Worm (Caenorhabditis elegans): ENCODE results near the gene itsn-1.

Gene itsn-1

DNA sequence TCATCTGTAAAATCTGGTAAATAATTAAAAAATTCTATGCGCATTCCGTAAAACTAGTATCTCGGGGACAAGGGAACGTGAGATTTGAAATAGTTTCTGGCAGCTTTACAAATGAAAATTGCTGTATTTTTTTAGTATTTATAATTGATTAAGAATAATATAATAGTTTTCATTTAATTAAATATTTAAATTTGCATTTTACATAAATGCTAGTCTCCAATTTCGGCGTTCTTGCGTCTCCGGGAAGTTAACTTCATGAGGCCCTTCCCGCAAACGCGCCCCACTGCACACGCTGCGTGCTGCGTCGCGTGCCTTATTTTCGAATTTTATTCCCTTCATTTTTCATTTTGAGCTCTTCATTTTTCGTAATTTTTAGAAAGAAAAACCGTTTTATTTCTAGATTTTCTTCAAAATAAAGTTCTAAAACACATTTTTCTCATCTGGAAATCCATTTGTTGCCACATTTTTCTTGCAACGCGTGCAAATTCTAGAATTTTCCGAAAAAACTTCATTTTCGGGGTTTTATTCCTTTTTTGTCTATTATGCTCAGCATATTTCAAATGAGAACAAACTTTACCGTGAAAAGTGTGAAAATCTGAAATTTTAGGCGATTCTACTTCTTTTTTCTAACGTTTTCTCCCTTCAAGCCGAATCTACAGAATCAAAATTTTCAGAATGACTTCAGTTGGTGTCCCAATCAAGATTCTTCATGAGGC, 31.9 kb upstream of the itsn-1 start, which contains the start of the genes snx-13 and snr-1 (continued):
- peak; percentile 17 for TF ChIP-seq nhr-11 (tag; optimal IDR thresholded peaks at IDR 0.05)
- peak; percentile 70 for TF ChIP-seq rbr-2 (tag; optimal IDR thresholded peaks at IDR 0.05)
- TF ChIP-seq ceh-28 (tag; optimal IDR thresholded peaks at IDR 0.05): no peak
- TF ChIP-seq daf-8 (GFP tag; IDR thresholded peaks at IDR 0.05): no peak
- TF ChIP-seq Y5F2A.4 (GFP tag; optimal IDR thresholded peaks at IDR 0.05): no peak
- peak; percentile 97 for TF ChIP-seq aha-1 (tag)
- no peak for TF ChIP-seq T26A8.4 (GFP tag; IDR thresholded peaks at IDR 0.05)
- peak; percentile 49 for TF ChIP-seq dmd-6 (GFP tag; IDR thresholded peaks at IDR 0.05)
- TF ChIP-seq nhr-77 (tag; optimal IDR thresholded peaks at IDR 0.05): peak; percentile 60
- peak; percentile 76; the same call in 1 of the 2 replicates for TF ChIP-seq madf-9 (GFP tag; conservative IDR thresholded peaks at IDR 0.05)
- TF ChIP-seq mxl-3 (GFP tag; optimal IDR thresholded peaks at IDR 0.05): no peak
- peak; percentile 86 for TF ChIP-seq fkh-10 (GFP tag; optimal IDR thresholded peaks at IDR 0.05)
- peak; percentile 82 for TF ChIP-seq mep-1 (tag; optimal IDR thresholded peaks at IDR 0.05)
- TF ChIP-seq Y48G9A.11 (GFP tag; IDR thresholded peaks at IDR 0.05): peak; percentile 64
- TF ChIP-seq unc-62 (GFP tag; optimal IDR thresholded peaks at IDR 0.05 in 1 of 2): no peak
- TF ChIP-seq unc-62 (tag; optimal IDR thresholded peaks at IDR 0.05): no peak
- peak; percentile 80 for TF ChIP-seq dmd-9 (GFP tag; IDR thresholded peaks at IDR 0.05)
- TF ChIP-seq ceh-32 (tag; optimal IDR thresholded peaks at IDR 0.05; ENCODE audit: poor library complexity): no peak
- peak; percentile 81 for TF ChIP-seq snpc-1.2 (GFP tag; IDR thresholded peaks at IDR 0.05)
- TF ChIP-seq nhr-102 (tag; optimal IDR thresholded peaks at IDR 0.05): peak; percentile 38
- no peak for TF ChIP-seq lim-7 (GFP tag; IDR thresholded peaks at IDR 0.05)
- no peak for TF ChIP-seq lin-29 (GFP tag; IDR thresholded peaks at IDR 0.05)
- TF ChIP-seq gei-8 (GFP tag; optimal IDR thresholded peaks at IDR 0.05): no peak
- no peak for TF ChIP-seq daf-19 (GFP tag; conservative IDR thresholded peaks at IDR 0.05)
- no peak for TF ChIP-seq ces-1 (GFP tag; optimal IDR thresholded peaks at IDR 0.05)
- TF ChIP-seq ztf-11 (tag; optimal IDR thresholded peaks at IDR 0.05): no peak
- TF ChIP-seq cey-2 (tag; optimal IDR thresholded peaks at IDR 0.05; ENCODE audit: borderline replicate concordance, insufficient read depth): no peak

DNA sequence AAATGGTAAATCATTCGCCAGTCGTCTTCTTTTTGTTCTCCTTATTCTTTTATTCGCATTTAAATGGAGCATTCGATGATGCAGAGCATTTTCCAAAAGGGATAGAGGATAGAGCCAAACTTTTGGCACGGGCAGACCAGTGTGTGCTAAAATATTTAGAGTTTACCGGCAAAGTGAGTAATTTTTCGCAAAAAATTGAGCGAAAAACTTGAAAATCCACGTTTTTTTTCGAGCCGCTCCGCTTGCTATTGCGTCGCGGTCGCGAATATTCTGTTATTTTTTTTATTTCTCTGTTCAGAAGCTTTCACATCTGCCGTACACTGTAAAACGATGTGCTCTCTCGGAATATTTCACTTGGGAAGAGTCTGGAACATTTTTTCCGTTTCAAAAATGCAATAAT, 30.6 kb upstream of the itsn-1 start, which contains the start of gene Y116A8C.43:
Gene Y116A8C.43, plus strand, starts transcription at position 3 of the 400 bp plus-strand sequence.
- TF ChIP-seq R02D3.7 (tag; optimal IDR thresholded peaks at IDR 0.05): no peak
- no peak for TF ChIP-seq ceh-82 (tag; optimal IDR thresholded peaks at IDR 0.05)
- TF ChIP-seq aly-2 (tag; optimal IDR thresholded peaks at IDR 0.05): no peak
- no peak for TF ChIP-seq daf-16 (GFP tag; optimal IDR thresholded peaks at IDR 0.05)
- peak; percentile 27 for TF ChIP-seq daf-16 (tag; optimal IDR thresholded peaks at IDR 0.05)
- no peak for TF ChIP-seq lir-3 (tag; optimal IDR thresholded peaks at IDR 0.05)
- TF ChIP-seq gei-8 (GFP tag; optimal IDR thresholded peaks at IDR 0.05): no peak
- peak; percentile 9 for TF ChIP-seq rbr-2 (tag; optimal IDR thresholded peaks at IDR 0.05)
- TF ChIP-seq dpl-1 (GFP tag; optimal IDR thresholded peaks at IDR 0.05): no peak
- TF ChIP-seq nhr-28 (tag; optimal IDR thresholded peaks at IDR 0.05): no peak
- no peak for TF ChIP-seq ctbp-1 (GFP tag; IDR thresholded peaks at IDR 0.05)
- TF ChIP-seq unc-130 (GFP tag; optimal IDR thresholded peaks at IDR 0.05): peak; percentile 56
- no peak for TF ChIP-seq unc-62 (GFP tag; optimal IDR thresholded peaks at IDR 0.05 in 1 of 2)
- TF ChIP-seq unc-62 (tag; optimal IDR thresholded peaks at IDR 0.05): no peak
- no peak for TF ChIP-seq ztf-7 (tag; optimal IDR thresholded peaks at IDR 0.05)
- peak; percentile 79 for TF ChIP-seq F49E8.2 (tag; optimal IDR thresholded peaks at IDR 0.05; ENCODE audit: borderline replicate concordance)
- TF ChIP-seq ceh-62 (tag; optimal IDR thresholded peaks at IDR 0.05): no peak
- TF ChIP-seq cey-2 (tag; optimal IDR thresholded peaks at IDR 0.05; ENCODE audit: borderline replicate concordance, insufficient read depth): no peak
- no peak for TF ChIP-seq attf-4 (tag; optimal IDR thresholded peaks at IDR 0.05)
- TF ChIP-seq vab-7 (GFP tag; IDR thresholded peaks at IDR 0.05): no peak
- no peak for TF ChIP-seq zag-1 (tag; optimal IDR thresholded peaks at IDR 0.05)
- TF ChIP-seq T26A8.4 (GFP tag; IDR thresholded peaks at IDR 0.05): 0 out of 2 replicates have a peak, but pooled peaks have one; percentile 27
- TF ChIP-seq dve-1 (tag; optimal IDR thresholded peaks at IDR 0.05; ENCODE audit: insufficient read depth): no peak
- peak; percentile 11; the same call in 1 of the 2 replicates for TF ChIP-seq arid-1 (GFP tag; conservative IDR thresholded peaks at IDR 0.05)
- no peak for TF ChIP-seq jun-1 (tag; optimal IDR thresholded peaks at IDR 0.05)
- TF ChIP-seq dmd-8 (GFP tag; IDR thresholded peaks at IDR 0.05): no peak
- no peak for TF ChIP-seq mxl-2 (GFP tag; conservative IDR thresholded peaks at IDR 0.05)
- no peak for TF ChIP-seq nhr-11 (tag; optimal IDR thresholded peaks at IDR 0.05)
- TF ChIP-seq ztf-11 (tag; optimal IDR thresholded peaks at IDR 0.05): no peak
- TF ChIP-seq nhr-48 (tag; optimal IDR thresholded peaks at IDR 0.05): no peak
- TF ChIP-seq Y48G9A.11 (GFP tag; IDR thresholded peaks at IDR 0.05): no peak; the same call in 1 of the 2 replicates
- TF ChIP-seq lin-38 (GFP tag; IDR thresholded peaks at IDR 0.05): peak; percentile 73

Data from whole organism, L4 larva.